Worm (Caenorhabditis elegans) whole organism, early embryonic: ENCODE measurements around the gene ZC196.5.
"Not testable (repeated sequence)": the region's sequence is repeated elsewhere in the genome, so short reads cannot be mapped to it uniquely, and the experiment has no call there.

Experiments used
- B0310.2 ChIP-seq: sonication (generic microtip); optimal IDR thresholded peaks from 2 replicates; lab custom pipeline; 2016; ENCODE audit warnings: mild to moderate bottlenecking, missing genetic modification characterization, missing compliant biosample characterization
- F13C5.2 ChIP-seq: sonication (generic microtip); optimal IDR thresholded peaks from 2 replicates; lab custom pipeline; 2017; ENCODE audit warnings: mild to moderate bottlenecking, missing genetic modification characterization, inconsistent platforms, missing compliant biosample characterization
- aly-1 ChIP-seq: sonication (generic microtip); optimal IDR thresholded peaks from 2 replicates; lab custom pipeline; 2016; ENCODE audit warnings: missing genetic modification characterization, missing compliant biosample characterization
- ama-1 ChIP-seq: fragments of 150-350 bp; optimal IDR thresholded peaks from 2 replicates; lab custom pipeline; 2014
- ceh-13 ChIP-seq: fragments of 200-800 bp; sonication (Bioruptor generic); optimal IDR thresholded peaks from 2 replicates; lab custom pipeline; 2018; ENCODE audit warnings: mild to moderate bottlenecking, missing genetic modification characterization, missing compliant biosample characterization
- ceh-36 ChIP-seq: sonication (generic microtip); optimal IDR thresholded peaks from 2 replicates; lab custom pipeline; 2016; ENCODE audit warnings: missing genetic modification characterization, inconsistent platforms, missing compliant biosample characterization
- ets-7 ChIP-seq: sonication (generic microtip); optimal IDR thresholded peaks from 2 replicates; lab custom pipeline; 2016; ENCODE audit warnings: missing genotype, missing genetic modification characterization, missing compliant biosample characterization
- flt-1 ChIP-seq: fragments of 200-800 bp; sonication (Bioruptor generic); IDR thresholded peaks from 2 replicates; pipeline ENCODE4 v1.3.6; 2022; ENCODE audit warnings: missing genetic modification characterization, missing compliant biosample characterization
- hmbx-1 ChIP-seq: sonication (generic microtip); optimal IDR thresholded peaks from 2 replicates; lab custom pipeline; 2016; ENCODE audit warnings: mild to moderate bottlenecking, missing genetic modification characterization, missing compliant biosample characterization
- hmg-4 ChIP-seq: fragments of 200-800 bp; sonication (Bioruptor generic); optimal IDR thresholded peaks from 2 replicates; lab custom pipeline; 2018; ENCODE audit warnings: mild to moderate bottlenecking, missing genetic modification characterization, missing compliant biosample characterization
- hnd-1 ChIP-seq: sonication (generic microtip); optimal IDR thresholded peaks from 2 replicates; lab custom pipeline; 2016; ENCODE audit warnings: missing genetic modification characterization, missing compliant biosample characterization
- pes-1 ChIP-seq: fragments of 200-800 bp; sonication (Bioruptor generic); IDR thresholded peaks from 2 replicates; pipeline ENCODE4 v1.3.6; 2022; ENCODE audit warnings: missing genetic modification reagents, missing genetic modification characterization, missing compliant biosample characterization
- scrt-1 ChIP-seq: fragments of 200-800 bp; sonication (Bioruptor generic); IDR thresholded peaks from 2 replicates; pipeline ENCODE4 v1.3.6; 2022; ENCODE audit warnings: missing genetic modification characterization, missing compliant biosample characterization
- sea-1 ChIP-seq: fragments of 200-800 bp; sonication (Bioruptor generic); conservative IDR thresholded peaks from 2 replicates; pipeline ENCODE4 v1.3.6; 2022; ENCODE audit warnings: missing genetic modification characterization, missing compliant biosample characterization
- tbx-11 ChIP-seq: fragments of 200-800 bp; sonication (Bioruptor generic); IDR thresholded peaks from 2 replicates; pipeline ENCODE4 v1.3.6; 2022; ENCODE audit warnings: missing genetic modification characterization, missing compliant biosample characterization
- tbx-37 ChIP-seq: fragments of 200-800 bp; sonication (Bioruptor generic); conservative IDR thresholded peaks from 2 replicates; pipeline ENCODE4 v1.3.6; 2022; ENCODE audit warnings: missing genetic modification reagents, missing genetic modification characterization, missing compliant biosample characterization
- tra-4 ChIP-seq: sonication (generic microtip); optimal IDR thresholded peaks from 2 replicates; lab custom pipeline; 2017; ENCODE audit warnings: missing genetic modification characterization, missing compliant biosample characterization

The ZC196.5 gene

DNA sequence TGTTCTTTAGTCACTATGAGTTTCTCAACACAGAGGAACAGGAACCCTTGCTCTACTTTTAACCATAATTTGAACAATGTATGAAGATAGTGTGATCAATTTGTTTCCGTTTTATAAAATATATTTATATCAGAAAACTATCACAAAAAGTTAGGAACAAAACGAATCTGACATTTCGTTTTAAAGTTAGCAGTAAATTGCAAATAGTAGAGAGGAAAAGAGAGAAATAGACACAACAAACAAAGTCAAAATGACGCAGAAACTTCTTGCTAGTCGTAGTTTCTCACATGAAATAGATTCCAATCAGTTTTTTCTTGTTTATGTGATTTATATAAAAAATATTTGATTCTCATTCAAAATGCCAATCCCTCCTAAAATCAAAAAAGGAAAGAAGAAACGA, at the start of gene ZC196.5:
ZC196.5 (plus strand) TSS at position 301 of the 400 bp plus-strand sequence.
- no peak for TF ChIP-seq scrt-1
- TF ChIP-seq pes-1 = no peak
- no peak for TF ChIP-seq sea-1
- TF ChIP-seq F13C5.2 (tag; lab: Kevin White, UChicago) = no peak
- TF ChIP-seq hmg-4 (GFP tag; lab: Kevin White, UChicago) = no peak
- TF ChIP-seq ceh-13 = no peak
- TF ChIP-seq ama-1 (lab: Kevin White, UChicago) = no peak
- no peak for TF ChIP-seq hnd-1 (tag; lab: Kevin White, UChicago)

DNA sequence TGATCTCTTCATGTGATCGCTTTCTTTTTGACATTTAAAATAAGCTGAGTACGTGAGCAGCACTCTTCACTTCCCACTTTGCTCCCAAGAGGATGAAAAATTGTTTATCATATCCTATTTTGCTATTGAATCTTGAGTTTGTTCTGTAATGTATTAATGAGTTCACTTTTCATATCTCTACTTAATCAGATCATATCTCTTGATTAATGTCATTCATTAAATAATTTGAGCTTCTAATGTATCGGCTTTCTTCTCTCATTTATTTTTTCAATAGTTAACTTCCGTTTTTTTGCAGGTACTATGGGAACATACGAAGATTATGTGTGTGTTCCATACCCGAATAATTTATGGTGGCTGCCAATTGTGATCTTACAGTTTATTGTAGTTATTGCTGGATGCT, 48.1 kb upstream of the ZC196.5 start, which contains the start of gene ZC190.2:
ZC190.2 (plus strand) TSS at position 301 of the 400 bp plus-strand sequence.
- no peak for TF ChIP-seq aly-1
- no peak for TF ChIP-seq ama-1 (lab: Kevin White, UChicago)
- TF ChIP-seq ceh-13 = no peak
- no peak for TF ChIP-seq pes-1
- TF ChIP-seq sea-1 = no peak
- no peak for TF ChIP-seq hmbx-1
- TF ChIP-seq flt-1 (GFP tag; lab: Robert Waterston, UW) = no peak
- TF ChIP-seq ets-7 (tag; lab: Kevin White, UChicago) = no peak

DNA sequence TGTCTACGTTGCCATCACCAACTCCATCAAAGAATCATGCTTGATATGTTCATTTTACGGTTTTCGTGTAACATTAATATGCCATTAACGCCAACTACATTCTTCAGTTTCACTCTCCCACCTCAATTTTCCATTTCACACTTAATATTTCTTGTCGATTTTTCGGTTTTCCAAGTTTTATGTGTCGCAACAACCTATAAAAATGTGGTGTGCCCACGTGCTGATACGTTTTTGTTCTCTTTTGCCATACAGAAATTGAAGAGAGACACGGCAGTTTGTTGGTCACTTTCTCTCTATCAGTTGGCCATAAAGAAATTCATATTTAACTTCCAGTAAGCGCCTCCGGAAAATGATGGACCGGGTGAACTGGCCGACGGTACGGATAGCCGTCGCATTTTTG, 46.5 kb upstream of the ZC196.5 start, which contains the start of gene cln-3.3:
cln-3.3 (plus strand) TSS at position 334 of the 400 bp plus-strand sequence.
- no peak for TF ChIP-seq F13C5.2 (tag; lab: Kevin White, UChicago)
- TF ChIP-seq tra-4 (tag; lab: Kevin White, UChicago) = no peak
- TF ChIP-seq flt-1 (GFP tag; lab: Robert Waterston, UW) = no peak

DNA sequence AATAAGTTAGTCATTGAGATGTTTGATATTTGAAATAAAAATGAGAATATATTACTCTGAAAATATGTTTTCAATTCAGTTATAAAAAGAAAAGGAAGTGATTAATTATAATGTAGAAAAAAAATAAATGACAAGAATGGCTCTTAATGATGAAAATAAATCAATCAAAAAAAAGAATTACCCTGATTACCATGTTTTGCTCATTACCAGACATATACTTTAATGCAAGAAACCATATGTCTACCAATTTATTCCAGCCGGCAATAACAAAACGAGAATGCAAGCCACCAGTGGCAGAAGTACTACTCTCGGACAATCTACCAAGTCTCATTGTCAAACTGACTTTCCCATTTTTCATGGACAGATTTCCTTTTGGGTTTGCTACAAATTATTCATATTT, 45.4 kb upstream of the ZC196.5 start:
- TF ChIP-seq B0310.2 (tag; lab: Kevin White, UChicago) = no peak
- TF ChIP-seq pes-1 = no peak
- TF ChIP-seq flt-1 (GFP tag; lab: Robert Waterston, UW) = no peak
- no peak for TF ChIP-seq F13C5.2 (tag; lab: Kevin White, UChicago)
- TF ChIP-seq ets-7 (tag; lab: Kevin White, UChicago) = no peak

DNA sequence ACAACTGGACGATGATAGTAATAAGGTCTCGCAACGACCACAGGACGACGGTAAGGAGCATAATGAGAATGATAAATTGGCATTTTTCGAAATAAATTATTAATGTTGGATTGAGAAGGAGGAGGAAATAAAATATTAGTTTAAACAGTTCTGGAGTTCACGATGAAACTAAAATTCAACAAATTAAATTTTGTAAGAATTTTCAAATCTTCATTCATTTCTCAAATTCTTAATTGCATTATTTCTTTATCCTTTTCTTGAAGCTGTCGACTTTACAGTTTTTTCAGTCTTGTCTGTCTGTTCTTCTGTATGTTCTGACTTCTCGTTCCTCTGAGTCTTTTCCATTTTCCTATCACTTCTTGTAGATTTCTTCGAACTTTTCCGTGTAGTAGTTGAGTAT, 42.4 kb upstream of the ZC196.5 start, which contains the start of gene ZC190.7:
ZC190.7 (minus strand) TSS at position 101 of the 400 bp plus-strand sequence.
- TF ChIP-seq tbx-37 (GFP tag; lab: Robert Waterston, UW) = no peak

DNA sequence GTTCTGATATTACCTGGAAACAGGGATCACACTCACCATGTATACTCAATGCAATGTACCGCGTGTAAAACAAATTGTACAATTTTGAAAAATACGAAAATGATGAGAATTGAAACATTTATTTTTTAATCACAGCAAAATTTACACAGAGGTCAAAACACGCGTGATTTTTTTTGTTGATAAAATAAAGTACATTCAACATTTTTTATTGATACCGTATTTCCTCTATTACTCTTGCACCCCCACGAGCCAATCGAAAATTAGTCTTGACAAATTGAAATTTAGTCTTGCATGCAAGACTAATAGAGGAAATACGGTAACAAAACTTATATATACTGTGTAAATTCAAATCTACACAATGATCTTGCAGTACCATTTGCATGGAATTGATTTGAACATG, 41.5 kb upstream of the ZC196.5 start, which contains the start of gene ZC190.8:
ZC190.8 (minus strand) TSS at position 101 of the 400 bp plus-strand sequence.
- TF ChIP-seq B0310.2 (tag; lab: Kevin White, UChicago) (no peak), flt-1 (GFP tag; lab: Robert Waterston, UW) (no peak), ets-7 (tag; lab: Kevin White, UChicago) (no peak), F13C5.2 (tag; lab: Kevin White, UChicago) (no peak), ceh-36 (tag; lab: Kevin White, UChicago) (no peak), sea-1 (no peak), tbx-37 (GFP tag; lab: Robert Waterston, UW) (no peak), ama-1 (lab: Kevin White, UChicago) (no peak), tra-4 (tag; lab: Kevin White, UChicago) (no peak), tbx-11 (GFP tag; lab: Robert Waterston, UW) (no peak), hmg-4 (GFP tag; lab: Kevin White, UChicago) (no peak), scrt-1 (no peak), pes-1 (no peak), hnd-1 (tag; lab: Kevin White, UChicago) (no peak), ceh-13 (no peak), aly-1 (no peak), hmbx-1 (no peak)

DNA sequence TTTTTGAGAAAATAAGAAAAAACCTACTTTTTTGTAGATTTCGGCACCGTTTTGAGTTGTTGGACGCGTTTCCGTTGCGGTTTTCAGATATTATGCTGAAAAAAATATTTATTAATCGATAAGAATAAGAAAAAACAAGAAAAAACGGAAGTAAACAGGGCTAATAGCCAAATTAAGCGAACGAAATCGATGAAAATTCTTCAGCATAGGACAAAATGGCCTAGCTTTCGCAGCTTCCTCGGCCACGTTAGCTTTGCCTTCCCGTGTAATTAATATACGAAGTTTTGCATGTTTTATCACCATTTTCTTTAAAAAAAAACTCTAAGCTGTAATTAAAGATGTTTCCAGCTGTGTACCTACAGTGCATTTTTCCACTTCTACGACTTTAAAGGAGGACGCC, 33.0 kb upstream of the ZC196.5 start, which contains the start of gene ZC190.10:
ZC190.10 (minus strand) TSS at position 101 of the 400 bp plus-strand sequence.
- TF ChIP-seq tra-4 (tag; lab: Kevin White, UChicago); ama-1 (lab: Kevin White, UChicago); B0310.2 (tag; lab: Kevin White, UChicago): not testable (repeated sequence)

DNA sequence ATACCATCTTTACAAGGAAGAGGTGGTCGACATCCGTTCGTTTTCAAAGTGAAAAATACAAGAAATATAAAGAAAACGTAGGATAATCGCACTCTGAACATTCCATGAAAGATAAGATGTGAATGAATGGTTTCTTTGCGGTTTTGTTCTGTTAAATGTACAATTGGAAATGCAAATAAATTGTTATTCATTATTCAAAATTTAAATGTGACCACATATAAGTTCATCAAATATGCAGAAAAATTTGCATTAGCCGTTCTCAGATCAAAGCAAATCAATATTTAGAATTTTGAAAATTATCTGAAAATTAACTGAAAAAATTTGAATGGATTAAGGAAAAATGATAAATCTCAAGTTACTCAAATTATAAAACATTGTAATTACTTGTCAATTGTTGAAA, 17.3 kb upstream of the ZC196.5 start, which contains the start of gene ZC178.2:
ZC178.2 (minus strand) TSS at position 101 of the 400 bp plus-strand sequence.
- no peak for TF ChIP-seq F13C5.2 (tag; lab: Kevin White, UChicago)
- no peak for TF ChIP-seq ets-7 (tag; lab: Kevin White, UChicago)
- no peak for TF ChIP-seq tra-4 (tag; lab: Kevin White, UChicago)
- no peak for TF ChIP-seq pes-1
- TF ChIP-seq sea-1 = no peak
- no peak for TF ChIP-seq aly-1
- TF ChIP-seq tbx-37 (GFP tag; lab: Robert Waterston, UW) = no peak
- TF ChIP-seq hnd-1 (tag; lab: Kevin White, UChicago) = no peak
- no peak for TF ChIP-seq ama-1 (lab: Kevin White, UChicago)
- TF ChIP-seq B0310.2 (tag; lab: Kevin White, UChicago) = no peak
- TF ChIP-seq tbx-11 (GFP tag; lab: Robert Waterston, UW) = no peak

DNA sequence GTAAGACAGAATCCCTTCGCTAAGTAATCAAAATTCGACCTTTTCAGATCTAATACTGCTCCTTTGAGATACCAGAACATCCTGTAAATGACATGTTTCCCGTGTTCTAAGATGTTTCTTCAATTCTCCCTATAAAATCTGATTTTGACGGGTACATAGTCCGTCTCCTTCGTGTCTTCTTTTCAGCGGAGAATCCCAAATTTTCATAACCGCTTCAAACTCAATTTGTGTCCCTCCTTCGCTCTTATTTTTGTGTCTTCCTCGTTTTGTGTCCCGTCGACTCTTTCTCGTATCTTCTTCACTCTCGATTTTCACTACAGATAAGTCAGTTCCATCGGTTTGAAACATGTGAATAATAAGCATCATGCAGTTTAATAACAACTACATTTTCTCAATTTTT, 13.0 kb upstream of the ZC196.5 start, which contains the start of gene glr-5:
glr-5 (plus strand) TSS at position 321 of the 400 bp plus-strand sequence.
- TF ChIP-seq hnd-1 (tag; lab: Kevin White, UChicago) (no peak), F13C5.2 (tag; lab: Kevin White, UChicago) (no peak), B0310.2 (tag; lab: Kevin White, UChicago) (no peak), aly-1 (no peak), pes-1 (no peak), ets-7 (tag; lab: Kevin White, UChicago) (no peak), tbx-37 (GFP tag; lab: Robert Waterston, UW) (no peak)
